Worm (Caenorhabditis elegans): Measurements from ENCODE around the gene C16C8.21.

ce11 chrII:3445285-3445806 is 2.7 kb upstream of the C16C8.21 start, which contains the start of the genes C16C8.5 and C16C8.16:
- TF ChIP-seq dao-5 (tag; optimal IDR thresholded peaks at IDR 0.05) (no peak), W03F9.2 (tag; optimal IDR thresholded peaks at IDR 0.05) (no peak), him-1 (tag; optimal IDR thresholded peaks at IDR 0.05) (no peak)

Data from whole organism, L4/young adult.